Worm (Caenorhabditis elegans): ENCODE results near the gene T24H7.8.

T24H7.8 gene

DNA sequence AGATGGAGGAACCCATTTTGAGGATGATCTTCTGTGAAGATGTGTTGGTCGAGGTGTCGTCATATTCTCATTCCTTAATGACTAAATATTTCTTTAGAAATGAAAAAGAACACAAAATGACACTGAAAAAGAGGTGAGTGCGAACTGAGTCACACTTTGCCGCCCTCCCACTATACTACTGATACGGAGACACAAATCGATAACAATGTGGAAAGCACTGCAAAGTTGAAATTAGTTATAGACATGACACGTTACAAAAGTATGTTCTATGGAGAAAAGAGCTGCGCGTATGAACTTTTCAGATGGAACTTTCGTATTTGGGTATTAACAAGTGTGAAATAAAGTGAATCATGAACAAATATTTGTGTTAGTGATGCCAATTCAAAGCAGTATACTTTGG, 2.3 kb downstream of the T24H7.8 start, which contains the start of gene tat-4:
Gene tat-4, minus strand, starts transcription at position 117 of the 400 bp plus-strand sequence.
- no peak for TF ChIP-seq daf-12 (tag; optimal IDR thresholded peaks at IDR 0.05)
- TF ChIP-seq pqm-1 (tag; optimal IDR thresholded peaks at IDR 0.05), result peak; percentile 69
- peak; percentile 49 for TF ChIP-seq elt-2 (tag; optimal IDR thresholded peaks at IDR 0.05)

DNA sequence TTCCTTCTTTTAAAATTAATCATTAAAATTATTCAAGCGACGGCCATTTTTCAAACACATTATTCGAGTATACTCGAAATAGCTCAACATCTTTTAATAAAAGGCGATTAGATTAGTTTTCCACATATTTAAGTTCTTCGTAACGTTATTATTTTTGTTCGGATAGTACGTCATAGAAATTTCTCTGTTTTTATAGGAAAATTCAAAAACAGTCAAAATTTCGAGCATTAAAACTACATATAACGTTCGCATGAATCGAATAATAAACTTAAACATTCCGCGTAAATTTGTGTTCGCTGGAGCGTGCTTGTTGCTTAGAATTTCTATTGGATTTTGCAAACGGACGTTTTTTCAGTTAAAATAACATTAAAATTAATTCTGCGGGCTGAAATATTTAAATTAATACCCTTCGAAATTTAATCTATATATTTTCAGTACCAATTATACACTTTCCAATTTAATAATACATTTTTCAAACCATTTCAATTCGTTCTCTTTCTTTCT, 3.4 kb downstream of the T24H7.8 start, which contains the start of gene blos-4:
Gene blos-4, plus strand, starts transcription at position 51 of the 504 bp plus-strand sequence.
- no peak for TF ChIP-seq elt-2 (tag; optimal IDR thresholded peaks at IDR 0.05)
- no peak for TF ChIP-seq unc-39 (tag; optimal IDR thresholded peaks at IDR 0.05)
- no peak for TF ChIP-seq mml-1 (tag; optimal IDR thresholded peaks at IDR 0.05)
- TF ChIP-seq R02D3.7 (tag; optimal IDR thresholded peaks at IDR 0.05), result no peak
- TF ChIP-seq hmg-11 (tag; optimal IDR thresholded peaks at IDR 0.05), result no peak
- no peak for TF ChIP-seq lin-39 (tag; optimal IDR thresholded peaks at IDR 0.05)
- TF ChIP-seq tbx-2 (tag; optimal IDR thresholded peaks at IDR 0.05), result no peak
- TF ChIP-seq nhr-237 (tag; optimal IDR thresholded peaks at IDR 0.05), result no peak

DNA sequence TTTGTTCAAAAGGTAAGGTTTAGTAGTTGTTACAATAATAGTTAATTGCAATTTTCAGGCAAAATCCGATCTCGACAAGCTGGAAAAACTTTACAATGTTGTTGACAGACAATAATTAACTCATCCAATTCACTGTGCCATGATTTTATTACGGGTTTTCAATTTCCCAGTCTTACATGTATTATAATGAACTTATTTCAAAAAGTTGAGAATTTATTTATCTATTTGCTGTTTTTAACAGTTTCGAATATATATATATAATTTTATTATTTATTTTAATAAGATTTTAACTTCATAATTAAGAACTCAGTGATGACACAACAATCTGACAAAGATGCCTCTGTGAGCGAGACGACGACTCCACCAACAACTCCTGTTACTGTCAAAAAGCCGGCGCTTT, 4.2 kb downstream of the T24H7.8 start, which contains the start of gene lelo-1:
Gene lelo-1, plus strand, starts transcription at position 301 of the 400 bp plus-strand sequence.
- TF ChIP-seq elt-1 (tag; optimal IDR thresholded peaks at IDR 0.05) (no peak), snpc-4 (tag; optimal IDR thresholded peaks at IDR 0.05) (no peak), unc-62 (GFP tag; optimal IDR thresholded peaks at IDR 0.05) (no peak), nhr-25 (tag; optimal IDR thresholded peaks at IDR 0.05) (no peak), eor-1 (tag; optimal IDR thresholded peaks at IDR 0.05) (no peak)

DNA sequence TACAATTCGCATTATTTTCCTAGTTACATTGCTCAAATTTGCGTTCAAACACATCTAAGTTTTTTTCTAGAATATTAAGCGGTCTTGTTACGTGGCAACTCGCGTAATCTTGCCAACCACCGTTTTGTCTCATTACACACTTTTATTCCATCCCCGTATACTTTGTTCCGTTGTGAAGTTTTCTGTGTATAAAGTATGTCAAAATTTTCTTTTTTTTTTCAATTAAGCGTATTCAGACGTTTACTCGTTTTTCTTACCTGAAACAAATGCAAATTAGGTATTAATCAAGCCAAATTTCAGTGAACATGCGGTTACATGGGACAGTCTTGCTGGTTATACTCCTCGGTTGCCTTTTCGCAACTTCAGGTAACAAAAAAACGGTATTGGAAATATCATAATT, 5.2 kb downstream of the T24H7.8 start, which contains the start of gene T24H7.2:
Gene T24H7.2, plus strand, starts transcription at position 301 of the 400 bp plus-strand sequence.
- no peak for TF ChIP-seq elt-2 (tag; optimal IDR thresholded peaks at IDR 0.05)
- no peak for TF ChIP-seq mdl-1 (tag; optimal IDR thresholded peaks at IDR 0.05)
- no peak for TF ChIP-seq ceh-16 (tag; optimal IDR thresholded peaks at IDR 0.05)
- no peak for TF ChIP-seq fkh-2 (tag; optimal IDR thresholded peaks at IDR 0.05)
- no peak for TF ChIP-seq unc-62 (GFP tag; optimal IDR thresholded peaks at IDR 0.05)
- TF ChIP-seq mml-1 (tag; optimal IDR thresholded peaks at IDR 0.05), result no peak
- TF ChIP-seq jun-1 (tag; optimal IDR thresholded peaks at IDR 0.05), result no peak
- TF ChIP-seq nhr-43 (tag; optimal IDR thresholded peaks at IDR 0.05; ENCODE audit: poor library complexity, severe bottlenecking), result no peak
- TF ChIP-seq nhr-77 (tag; optimal IDR thresholded peaks at IDR 0.05), result no peak
- no peak for TF ChIP-seq sea-2 (GFP tag; optimal IDR thresholded peaks at IDR 0.05)
- no peak for TF ChIP-seq elt-3 (tag; optimal IDR thresholded peaks at IDR 0.05)
- no peak for TF ChIP-seq nhr-237 (tag; optimal IDR thresholded peaks at IDR 0.05)
- TF ChIP-seq tbx-2 (tag; optimal IDR thresholded peaks at IDR 0.05), result no peak
- no peak for TF ChIP-seq nhr-23 (tag; optimal IDR thresholded peaks at IDR 0.05)
- TF ChIP-seq ceh-82 (tag; optimal IDR thresholded peaks at IDR 0.05), result no peak
- TF ChIP-seq nhr-76 (tag; optimal IDR thresholded peaks at IDR 0.05), result no peak
- TF ChIP-seq pqm-1 (tag; optimal IDR thresholded peaks at IDR 0.05), result no peak
- no peak for TF ChIP-seq ztf-4 (tag; optimal IDR thresholded peaks at IDR 0.05)
- no peak for TF ChIP-seq elt-1 (tag; optimal IDR thresholded peaks at IDR 0.05)

DNA sequence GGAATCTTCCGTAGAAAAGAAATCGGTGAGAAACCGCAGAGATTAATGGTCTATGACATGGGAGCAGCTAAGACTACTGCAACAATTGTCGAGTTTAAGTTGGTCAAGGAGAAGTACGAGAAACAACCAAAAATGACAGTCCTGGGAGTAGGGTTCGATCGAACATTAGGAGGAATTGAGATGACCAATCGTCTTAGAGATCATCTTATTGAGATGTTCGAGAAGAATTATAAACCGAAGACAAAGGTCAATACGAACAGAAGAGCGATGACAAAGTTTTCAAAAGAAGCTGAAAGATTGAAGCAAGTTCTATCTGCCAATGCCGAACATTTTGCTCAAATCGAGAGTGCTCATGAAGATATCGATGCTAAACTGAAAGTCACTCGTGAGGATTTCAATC, 6.2 kb downstream of the T24H7.8 start:
- TF ChIP-seq R02D3.7 (tag; optimal IDR thresholded peaks at IDR 0.05), result no peak
- no peak for TF ChIP-seq nhr-237 (tag; optimal IDR thresholded peaks at IDR 0.05)
- no peak for TF ChIP-seq ZK546.5 (tag; optimal IDR thresholded peaks at IDR 0.05)
- no peak for TF ChIP-seq nhr-76 (tag; optimal IDR thresholded peaks at IDR 0.05)
- TF ChIP-seq fkh-2 (tag; optimal IDR thresholded peaks at IDR 0.05), result no peak
- TF ChIP-seq jun-1 (tag; optimal IDR thresholded peaks at IDR 0.05), result no peak
- TF ChIP-seq ztf-4 (tag; optimal IDR thresholded peaks at IDR 0.05), result no peak
- TF ChIP-seq hmg-11 (tag; optimal IDR thresholded peaks at IDR 0.05), result no peak
- TF ChIP-seq elt-3 (tag; optimal IDR thresholded peaks at IDR 0.05), result no peak
- TF ChIP-seq nhr-67 (tag; optimal IDR thresholded peaks at IDR 0.05), result no peak
- TF ChIP-seq pha-4 (tag; optimal IDR thresholded peaks at IDR 0.05), result no peak
- no peak for TF ChIP-seq ceh-82 (tag; optimal IDR thresholded peaks at IDR 0.05)
- no peak for TF ChIP-seq egl-27 (tag; optimal IDR thresholded peaks at IDR 0.05)

DNA sequence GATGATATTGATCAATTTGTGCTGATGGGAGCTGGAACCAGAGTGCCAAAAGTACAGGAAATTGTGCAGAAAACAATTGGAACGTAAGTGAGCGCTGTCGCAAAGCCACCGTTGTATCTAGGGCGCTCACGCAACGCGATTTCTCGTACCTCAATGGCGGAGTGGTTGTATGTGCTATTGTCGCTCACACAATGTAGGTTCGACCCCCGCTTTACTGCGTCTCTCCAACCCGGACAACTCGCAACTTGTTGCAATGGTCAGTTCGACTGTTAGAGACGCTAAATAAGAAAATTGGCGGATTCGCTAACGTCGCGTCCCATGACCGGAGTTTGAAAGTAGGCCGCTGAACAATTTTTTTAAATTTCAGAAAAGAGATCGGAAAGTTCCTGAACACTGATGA, 6.6 kb downstream of the T24H7.8 start:
- peak; percentile 24 for TF ChIP-seq pqm-1 (tag; optimal IDR thresholded peaks at IDR 0.05)
- no peak for TF ChIP-seq fos-1 (tag; optimal IDR thresholded peaks at IDR 0.05)
- TF ChIP-seq ceh-82 (tag; optimal IDR thresholded peaks at IDR 0.05), result no peak
- TF ChIP-seq ztf-11 (tag; optimal IDR thresholded peaks at IDR 0.05), result no peak
- TF ChIP-seq egl-5 (tag; optimal IDR thresholded peaks at IDR 0.05), result no peak
- no peak for TF ChIP-seq lsy-12 (tag; optimal IDR thresholded peaks at IDR 0.05)
- no peak for TF ChIP-seq nhr-77 (tag; optimal IDR thresholded peaks at IDR 0.05)
- TF ChIP-seq pha-4 (tag; optimal IDR thresholded peaks at IDR 0.05), result peak; percentile 85
- TF ChIP-seq lin-39 (tag; optimal IDR thresholded peaks at IDR 0.05), result peak; percentile 82
- TF ChIP-seq fkh-10 (GFP tag; optimal IDR thresholded peaks at IDR 0.05), result no peak
- TF ChIP-seq ceh-28 (tag; optimal IDR thresholded peaks at IDR 0.05), result no peak
- TF ChIP-seq nhr-28 (tag; optimal IDR thresholded peaks at IDR 0.05), result no peak
- peak; percentile 18 for TF ChIP-seq nhr-25 (tag; optimal IDR thresholded peaks at IDR 0.05)
- no peak for TF ChIP-seq ceh-16 (tag; optimal IDR thresholded peaks at IDR 0.05)
- peak; percentile 19 for TF ChIP-seq tbx-2 (tag; optimal IDR thresholded peaks at IDR 0.05)
- TF ChIP-seq jun-1 (tag; optimal IDR thresholded peaks at IDR 0.05), result no peak
- TF ChIP-seq elt-1 (tag; optimal IDR thresholded peaks at IDR 0.05), result no peak
- peak; percentile 59 for TF ChIP-seq nhr-23 (tag; optimal IDR thresholded peaks at IDR 0.05)
- TF ChIP-seq nhr-11 (tag; optimal IDR thresholded peaks at IDR 0.05), result no peak
- no peak for TF ChIP-seq mdl-1 (tag; optimal IDR thresholded peaks at IDR 0.05)
- TF ChIP-seq mml-1 (tag; optimal IDR thresholded peaks at IDR 0.05), result no peak
- TF ChIP-seq snpc-4 (tag; optimal IDR thresholded peaks at IDR 0.05), result no peak
- TF ChIP-seq sea-2 (GFP tag; optimal IDR thresholded peaks at IDR 0.05), result no peak
- no peak for TF ChIP-seq egl-27 (tag; optimal IDR thresholded peaks at IDR 0.05)
- peak; percentile 21 for TF ChIP-seq elt-2 (tag; optimal IDR thresholded peaks at IDR 0.05)

Measured in whole organism, L3 larva.